Worm (Caenorhabditis elegans) whole organism, L3 larva: ENCODE data around the gene sru-27.

Source experiments
- ama-1 ChIP-seq: fragments of 150-350 bp; optimal IDR thresholded peaks from 2 replicates; lab custom pipeline; 2018
- fkh-10 ChIP-seq: sonication (generic microtip); optimal IDR thresholded peaks from 2 replicates; lab custom pipeline; 2017; ENCODE audit warnings: missing biosample characterization, missing genetic modification reagents, missing genetic modification characterization
- mdl-1 ChIP-seq: fragments of 150-350 bp; optimal IDR thresholded peaks from 2 replicates; lab custom pipeline; 2014; ENCODE audit warnings: missing biosample characterization, missing genetic modification characterization
- nhr-28 ChIP-seq: fragments of 150-350 bp; optimal IDR thresholded peaks from 2 replicates; lab custom pipeline; 2014; ENCODE audit warnings: missing biosample characterization, missing genetic modification characterization
- pqm-1 ChIP-seq: fragments of 150-350 bp; optimal IDR thresholded peaks from 2 replicates; lab custom pipeline; 2017; ENCODE audit warnings: missing biosample characterization, missing genetic modification characterization, inconsistent platforms

DNA sequence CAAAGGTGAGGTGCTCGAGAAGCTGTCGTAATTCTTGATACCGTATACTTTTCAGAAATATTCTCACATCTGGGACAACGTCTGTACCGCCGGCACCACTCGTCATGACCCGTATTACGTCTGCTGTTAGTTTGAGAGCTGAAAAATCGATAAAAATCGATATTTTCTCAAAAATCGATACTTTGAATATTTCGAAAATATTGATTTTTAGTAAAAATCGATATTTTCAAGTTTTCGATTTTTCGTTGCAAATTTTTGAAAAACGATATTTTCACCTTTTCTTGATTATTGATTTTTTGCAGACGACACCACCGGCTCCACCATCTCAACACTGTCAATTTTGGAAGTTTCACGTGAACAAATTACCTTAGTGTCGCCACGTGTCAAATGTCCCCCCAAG lies 3.5 kb upstream of the sru-27 start:
- TF ChIP-seq mdl-1 (tag; lab: Kevin White, UChicago) (no peak), pqm-1 (tag; lab: Kevin White, UChicago) (no peak), nhr-28 (tag; lab: Kevin White, UChicago) (no peak), ama-1 (no peak), fkh-10 (no peak)
